Fruit fly (Drosophila melanogaster) S2 (cell line): ENCODE results near the gene Snx1.

ENCODE experiments used
- CG8478 ChIP-seq: fragments of >200 bp; optimal IDR thresholded peaks from 2 replicates; lab custom pipeline; 2018
- CTCF ChIP-seq, 2 experiments: fragments of >200 bp; optimal IDR thresholded peaks; 2 replicates each; lab custom pipeline; 2018

dm6 chr2L:3422753-3423152 lies 26.7 kb upstream of the Snx1 start:
- no peak for TF ChIP-seq CG8478 (lab: Kevin White, UChicago)
- TF ChIP-seq CTCF (optimal IDR thresholded peaks at IDR 0.05; lab: Kevin White, UChicago) = no peak
